Worm (Caenorhabditis elegans) whole organism, L1 larva: ENCODE measurements around the gene K09E2.1.
A peak's percentile ranks its signal among the peaks of the same experiment; 100 is the strongest.
"Not testable (repeated sequence)": the region's sequence is repeated elsewhere in the genome, so short reads cannot be mapped to it uniquely, and the experiment has no call there.

Experiments used
- C16A3.4 ChIP-seq: fragments of 150-350 bp; optimal IDR thresholded peaks from 2 replicates; lab custom pipeline; 2014; ENCODE audit warnings: missing biosample characterization, missing genetic modification characterization
- F16B12.6 ChIP-seq: fragments of 150-350 bp; optimal IDR thresholded peaks from 2 replicates; lab custom pipeline; 2014; ENCODE audit warnings: missing biosample characterization, missing genetic modification characterization
- Y116A8C.19 ChIP-seq: sonication (generic microtip); optimal IDR thresholded peaks from 2 replicates; lab custom pipeline; 2016; ENCODE audit warnings: missing compliant biosample characterization, missing genetic modification characterization, borderline replicate concordance
- ama-1 ChIP-seq: fragments of 150-350 bp; optimal IDR thresholded peaks from 2 replicates; lab custom pipeline; 2014
- ceh-82 ChIP-seq, 3 experiments: fragments of 150-350 bp in 1 of 3; sonication (generic microtip) in 2 of 3; optimal IDR thresholded peaks; 2 replicates each; lab custom pipeline; 2014 to 2017; ENCODE audit warnings: missing biosample characterization in 3 of 3, missing genetic modification characterization in 3 of 3
- dsc-1 ChIP-seq: sonication (generic microtip); optimal IDR thresholded peaks from 2 replicates; lab custom pipeline; 2016; ENCODE audit warnings: mild to moderate bottlenecking, missing genetic modification characterization, missing compliant biosample characterization
- elt-2 ChIP-seq: sonication (generic microtip); optimal IDR thresholded peaks from 2 replicates; lab custom pipeline; 2016; ENCODE audit warnings: missing genetic modification characterization, mild to moderate bottlenecking, inconsistent platforms, missing compliant biosample characterization, missing genetic modification reagents
- fkh-8 ChIP-seq: sonication (generic microtip); optimal IDR thresholded peaks from 2 replicates; lab custom pipeline; 2016; ENCODE audit warnings: mild to moderate bottlenecking, missing genetic modification characterization, missing compliant biosample characterization
- grh-1 ChIP-seq: fragments of 200-800 bp; sonication (Bioruptor generic); IDR thresholded peaks from 2 replicates; pipeline ENCODE4 v1.3.6; 2022; ENCODE audit warnings: missing genetic modification reagents, missing genetic modification characterization, missing compliant biosample characterization
- hpl-2 ChIP-seq: fragments of 150-350 bp; optimal IDR thresholded peaks from 2 replicates; lab custom pipeline; 2014; ENCODE audit warnings: missing biosample characterization, missing genetic modification reagents, missing genetic modification characterization
- irx-1 ChIP-seq: sonication (generic microtip); optimal IDR thresholded peaks from 2 replicates; lab custom pipeline; 2016; ENCODE audit warnings: missing genetic modification characterization, missing compliant biosample characterization
- lin-14 ChIP-seq: fragments of 200-800 bp; sonication (Bioruptor generic); optimal IDR thresholded peaks from 2 replicates; lab custom pipeline; 2018; ENCODE audit warnings: mild to moderate bottlenecking, missing genetic modification characterization, moderate library complexity, missing compliant biosample characterization
- mep-1 ChIP-seq: fragments of 150-350 bp; optimal IDR thresholded peaks from 2 replicates; lab custom pipeline; 2014; ENCODE audit warnings: missing biosample characterization, missing genetic modification characterization
- nhr-19 ChIP-seq: fragments of 200-800 bp; sonication (Bioruptor generic); conservative IDR thresholded peaks from 2 replicates; pipeline ENCODE4 v1.3.6; 2022; ENCODE audit warnings: missing genetic modification characterization, missing compliant biosample characterization
- nhr-28 ChIP-seq: fragments of 150-350 bp; optimal IDR thresholded peaks from 2 replicates; lab custom pipeline; 2014; ENCODE audit warnings: missing biosample characterization, missing genetic modification characterization
- nhr-76 ChIP-seq: sonication (generic microtip); optimal IDR thresholded peaks from 2 replicates; lab custom pipeline; 2017; ENCODE audit warnings: missing biosample characterization, missing genetic modification characterization
- pqm-1 ChIP-seq: sonication (generic microtip); optimal IDR thresholded peaks from 3 replicates; lab custom pipeline; 2017; ENCODE audit warnings: missing biosample characterization, missing genetic modification characterization
- rnt-1 ChIP-seq: sonication (generic microtip); optimal IDR thresholded peaks from 2 replicates; lab custom pipeline; 2016; ENCODE audit warnings: mild to moderate bottlenecking, missing genetic modification characterization, moderate library complexity, missing compliant biosample characterization
- snu-23 ChIP-seq: sonication (generic microtip); optimal IDR thresholded peaks from 2 replicates; lab custom pipeline; 2016; ENCODE audit warnings: missing genetic modification characterization, missing compliant biosample characterization
- sptf-1 ChIP-seq: fragments of 150-350 bp; optimal IDR thresholded peaks from 2 replicates; lab custom pipeline; 2014; ENCODE audit warnings: missing biosample characterization, missing genetic modification characterization
- vab-15 ChIP-seq: sonication (generic microtip); optimal IDR thresholded peaks from 2 replicates; lab custom pipeline; 2017; ENCODE audit warnings: missing genotype, mild to moderate bottlenecking, missing genetic modification characterization, missing compliant biosample characterization
- zag-1 ChIP-seq: fragments of 150-350 bp; optimal IDR thresholded peaks from 2 replicates; lab custom pipeline; 2014; ENCODE audit warnings: missing biosample characterization, missing genetic modification characterization

K09E2.1 gene

DNA sequence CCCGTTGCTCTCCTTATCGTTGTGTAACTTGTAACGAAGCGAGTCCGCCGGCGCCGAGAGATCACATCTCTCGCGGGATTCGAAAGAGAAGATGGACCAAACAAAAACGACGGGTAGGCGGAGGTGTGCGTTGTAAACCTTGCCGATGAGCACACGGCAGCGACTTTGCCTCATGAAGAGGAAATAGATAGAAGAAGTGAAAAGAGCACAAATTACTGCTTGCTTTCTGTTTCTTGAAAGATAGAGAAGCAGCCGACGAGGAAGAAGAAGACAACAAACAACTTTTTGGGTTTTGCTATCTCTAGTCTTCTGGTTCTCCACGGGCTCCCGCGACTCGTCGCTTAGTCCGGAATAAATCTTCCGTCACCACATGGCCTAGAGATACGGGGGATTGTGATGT is 42.1 kb downstream of the K09E2.1 start (continued):
- TF ChIP-seq Y116A8C.19 (tag; lab: Kevin White, UChicago) = no peak
- TF ChIP-seq zag-1 (tag; lab: Kevin White, UChicago) = no peak
- no peak for TF ChIP-seq sptf-1
- no peak for TF ChIP-seq pqm-1
- TF ChIP-seq nhr-28 (tag; lab: Kevin White, UChicago) = no peak

DNA sequence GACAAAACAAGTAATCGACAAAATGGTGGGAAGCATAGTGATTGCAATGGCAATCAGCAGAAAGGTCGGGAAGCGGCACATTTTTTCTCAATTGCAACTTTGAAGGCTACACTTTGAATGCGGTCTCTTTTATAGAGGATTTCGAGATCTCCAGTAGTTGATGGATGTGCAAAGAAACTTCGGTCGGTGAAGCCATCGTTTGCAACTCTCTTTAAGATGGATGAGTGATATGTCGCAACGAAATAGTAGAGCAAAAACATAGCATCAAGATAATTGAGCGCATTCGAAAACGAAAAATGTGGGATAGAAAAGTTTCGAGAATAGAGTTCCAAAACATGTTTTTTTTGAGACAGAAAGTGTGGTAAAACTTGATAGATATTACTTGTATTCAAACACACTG is 45.6 kb downstream of the K09E2.1 start, which contains the start of gene EGAP4.1:
Gene EGAP4.1 (minus strand): TSS at position 101 of the 400 bp plus-strand sequence.
- TF ChIP-seq vab-15 (tag; lab: Kevin White, UChicago) (no peak), fkh-8 (no peak), irx-1 (tag; lab: Kevin White, UChicago) (no peak), ama-1 (lab: Kevin White, UChicago) (no peak), snu-23 (GFP tag; lab: Kevin White, UChicago) (peak; percentile 2), elt-2 (tag; lab: Kevin White, UChicago) (no peak), ceh-82 (tag; optimal IDR thresholded peaks at IDR 0.05; lab: Kevin White, UChicago) (no peak), hpl-2 (GFP tag; lab: Kevin White, UChicago) (no peak), F16B12.6 (tag; lab: Kevin White, UChicago) (no peak), rnt-1 (tag; lab: Kevin White, UChicago) (peak; percentile 50), dsc-1 (tag; lab: Kevin White, UChicago) (no peak), mep-1 (tag; lab: Kevin White, UChicago) (no peak), lin-14 (GFP tag; lab: Kevin White, UChicago) (peak; percentile 28), grh-1 (GFP tag; lab: Robert Waterston, UW) (no peak), nhr-19 (GFP tag; lab: Robert Waterston, UW) (0 out of 2 replicates have a peak, but pooled peaks have one; percentile 12)

DNA sequence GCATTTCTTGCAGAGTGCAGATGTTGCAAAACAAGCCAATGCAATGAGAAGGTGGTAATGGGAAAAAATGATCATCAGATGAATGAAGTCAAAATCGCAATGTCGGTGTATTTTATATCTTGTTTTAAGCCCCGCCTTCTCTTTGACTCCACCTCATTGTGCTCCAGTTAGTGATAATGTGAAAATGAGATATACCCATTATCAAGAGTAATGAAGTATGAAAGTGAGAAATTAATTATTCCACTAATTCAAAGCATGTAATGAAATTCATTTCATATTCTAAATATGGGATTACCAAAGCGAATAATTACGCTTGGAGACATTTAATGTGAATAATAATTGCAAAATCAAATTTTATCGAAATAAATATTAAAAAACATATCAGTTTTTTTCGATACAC is 50.1 kb downstream of the K09E2.1 start, which contains the start of gene M02D8.6:
Gene M02D8.6 (minus strand): TSS at position 101 of the 400 bp plus-strand sequence.
- not testable (repeated sequence) for TF ChIP-seq Y116A8C.19 (tag; lab: Kevin White, UChicago); nhr-76 (tag; lab: Kevin White, UChicago); C16A3.4
